Fruit fly (Drosophila melanogaster): ENCODE data around the gene Rcc1.

Rcc1 gene

dm6 chr3L:5926015-5926988, 6.3 kb downstream of the Rcc1 start (continued):
- TF ChIP-seq salm (tag; optimal IDR thresholded peaks at IDR 0.05) (peak; percentile 36), dan (GFP tag; IDR thresholded peaks at IDR 0.05) (no peak), CG15601 (tag; optimal IDR thresholded peaks at IDR 0.05) (peak; percentile 38), CG8765 (GFP tag; IDR thresholded peaks at IDR 0.05) (no peak), slou (GFP tag; optimal IDR thresholded peaks at IDR 0.05) (no peak), CG17361 (GFP tag; IDR thresholded peaks at IDR 0.05) (peak; percentile 67), CG1024 (GFP tag; IDR thresholded peaks at IDR 0.05) (0 out of 2 replicates have a peak, but pooled peaks have one; percentile 12), Rfx (GFP tag; IDR thresholded peaks at IDR 0.05) (peak; percentile 51), CG1792 (GFP tag; optimal IDR thresholded peaks at IDR 0.05) (no peak), lilli (GFP tag; optimal IDR thresholded peaks at IDR 0.05) (peak; percentile 32), HLH3B (GFP tag; IDR thresholded peaks at IDR 0.05) (0 out of 2 replicates have a peak, but pooled peaks have one; percentile 21), Med (GFP tag) (peak; percentile 81), Sox102F (GFP tag; optimal IDR thresholded peaks at IDR 0.05) (peak; percentile 74), CG4730 (GFP tag; IDR thresholded peaks at IDR 0.05) (no peak), h (optimal IDR thresholded peaks at IDR 0.05) (no peak), MBD-R2 (GFP tag; IDR thresholded peaks at IDR 0.05) (peak; percentile 11; the same call in 1 of the 2 replicates), CG10366 (GFP tag; IDR thresholded peaks at IDR 0.05) (peak; percentile 44), ham (GFP tag; IDR thresholded peaks at IDR 0.05) (no peak), oc (tag; optimal IDR thresholded peaks at IDR 0.05) (no peak), gem (tag; optimal IDR thresholded peaks at IDR 0.05) (peak; percentile 81), Gsc (GFP tag; IDR thresholded peaks at IDR 0.05) (no peak), Sin3A (optimal IDR thresholded peaks at IDR 0.05) (no peak), Ada2b (GFP tag; IDR thresholded peaks at IDR 0.05) (0 out of 2 replicates have a peak, but pooled peaks have one; percentile 10), Dref (GFP tag; IDR thresholded peaks at IDR 0.05) (no peak), ewg (GFP tag; optimal IDR thresholded peaks at IDR 0.05) (peak; percentile 43), wek (GFP tag; optimal IDR thresholded peaks at IDR 0.05) (peak; percentile 16), sc (optimal IDR thresholded peaks at IDR 0.05) (no peak), sc (GFP tag; optimal IDR thresholded peaks at IDR 0.05) (peak; percentile 36), phol (tag; optimal IDR thresholded peaks at IDR 0.05) (peak; percentile 33), sd (tag; optimal IDR thresholded peaks at IDR 0.05) (no peak), jing (GFP tag; optimal IDR thresholded peaks at IDR 0.05) (no peak), CG7372 (GFP tag; IDR thresholded peaks at IDR 0.05) (no peak), kah (GFP tag; optimal IDR thresholded peaks at IDR 0.05) (no peak), trem (tag; optimal IDR thresholded peaks at IDR 0.05) (peak; percentile 3), CG2678 (tag; optimal IDR thresholded peaks at IDR 0.05) (peak; percentile 70), crp (GFP tag; optimal IDR thresholded peaks at IDR 0.05) (peak in 1 of 2 experiments; percentile 60), CG7839 (tag; optimal IDR thresholded peaks at IDR 0.05) (peak; percentile 72), CG4360 (GFP tag; IDR thresholded peaks at IDR 0.05) (peak; percentile 65), Bdp1 (GFP tag; optimal IDR thresholded peaks at IDR 0.05) (no peak), gcm (GFP tag; optimal IDR thresholded peaks at IDR 0.05) (peak; percentile 13), chinmo (GFP tag; IDR thresholded peaks at IDR 0.05; ENCODE audit: partially characterized antibody) (peak; percentile 76; the same call in 2 of the 4 replicates), Xbp1 (GFP tag; optimal IDR thresholded peaks at IDR 0.05) (peak; percentile 57), bsh (GFP tag; optimal IDR thresholded peaks at IDR 0.05) (peak in 1 of 2 experiments; percentile 65), so (GFP tag; IDR thresholded peaks at IDR 0.05) (0 out of 3 replicates have a peak, but pooled peaks have one; percentile 10), CG34224 (GFP tag; IDR thresholded peaks at IDR 0.05; ENCODE audit: partially characterized antibody) (no peak), CG9609 (GFP tag; optimal IDR thresholded peaks at IDR 0.05) (no peak), lov (optimal IDR thresholded peaks at IDR 0.05) (no peak), lov (GFP tag; IDR thresholded peaks at IDR 0.05) (no peak), CG2889 (GFP tag; IDR thresholded peaks at IDR 0.05) (no peak)

Data from whole organism, embryonic.